Fruit fly (Drosophila melanogaster): ENCODE data around the gene Naglu.

The Naglu gene

DNA sequence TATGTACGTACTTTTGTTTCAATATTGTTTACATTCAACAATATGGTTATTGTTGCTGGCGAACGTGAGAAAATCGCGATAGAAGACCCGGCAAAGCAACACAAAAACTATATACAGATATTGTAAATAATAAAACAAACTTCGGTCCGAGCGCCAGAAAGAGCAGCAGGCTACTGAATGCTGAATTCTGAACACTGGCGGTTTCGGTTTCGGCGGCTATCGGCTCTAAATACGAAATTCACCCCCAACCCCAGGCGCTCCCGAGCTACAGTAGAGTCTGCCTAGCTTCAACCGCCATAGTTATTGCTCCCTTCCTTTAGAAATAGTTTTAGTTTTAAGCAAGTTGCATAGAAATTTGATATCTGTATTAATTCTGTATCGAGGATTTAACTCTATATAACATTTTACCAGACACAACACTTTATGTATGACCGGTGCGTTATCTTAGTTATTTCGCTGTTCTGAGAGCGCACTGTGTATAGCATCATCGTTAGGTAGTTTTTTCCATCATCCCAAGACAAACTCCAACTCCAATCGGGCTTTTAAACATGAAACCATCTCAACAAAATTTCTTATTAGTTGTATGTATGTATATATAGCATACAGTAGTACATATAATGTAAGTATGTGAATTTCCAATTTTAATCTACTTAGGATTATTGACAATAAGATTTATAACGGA, 49.3 kb downstream of the Naglu start, which contains the start of gene CG7627 (continued):
- TF ChIP-seq sna (GFP tag; IDR thresholded peaks at IDR 0.05; ENCODE audit: partially characterized antibody) (no peak), CG11093 (GFP tag; IDR thresholded peaks at IDR 0.05) (peak; percentile 63; the same call in 1 of the 3 replicates), zf30C (GFP tag; optimal IDR thresholded peaks at IDR 0.05) (no peak), Drgx (GFP tag; IDR thresholded peaks at IDR 0.05) (peak; percentile 76), chn (GFP tag; optimal IDR thresholded peaks at IDR 0.05) (peak; percentile 56), CG4424 (GFP tag; optimal IDR thresholded peaks at IDR 0.05) (peak; percentile 82), ara (GFP tag; IDR thresholded peaks at IDR 0.05) (peak; percentile 71), pfk (GFP tag; optimal IDR thresholded peaks at IDR 0.05) (no peak), MBD-R2 (GFP tag; IDR thresholded peaks at IDR 0.05) (no peak; the same call in 1 of the 2 replicates), CG2116 (GFP tag; optimal IDR thresholded peaks at IDR 0.05) (peak; percentile 17), CG11456 (GFP tag; IDR thresholded peaks at IDR 0.05) (peak; percentile 88), Kr (GFP tag; optimal IDR thresholded peaks at IDR 0.05) (no peak), Gug (GFP tag; IDR thresholded peaks at IDR 0.05) (peak; percentile 86), dpn (GFP tag; optimal IDR thresholded peaks at IDR 0.05) (peak; percentile 67 to 77), pros (GFP tag; optimal IDR thresholded peaks at IDR 0.05) (no peak), CG11695 (GFP tag; IDR thresholded peaks at IDR 0.05) (peak; percentile 72; the same call in 2 of the 3 replicates), CG1647 (GFP tag; optimal IDR thresholded peaks at IDR 0.05) (peak; percentile 46), Doc3 (GFP tag; IDR thresholded peaks at IDR 0.05; ENCODE audit: partially characterized antibody) (no peak), CG7745 (tag; optimal IDR thresholded peaks at IDR 0.05) (no peak), trh (GFP tag; optimal IDR thresholded peaks at IDR 0.05) (peak; percentile 34), CG14965 (GFP tag; optimal IDR thresholded peaks at IDR 0.05; ENCODE audit: borderline replicate concordance) (no peak), CG12659 (GFP tag; optimal IDR thresholded peaks at IDR 0.05) (peak; percentile 73), NK7.1 (GFP tag; optimal IDR thresholded peaks at IDR 0.05) (peak; percentile 63), CG3726 (GFP tag; IDR thresholded peaks at IDR 0.05) (0 out of 3 replicates have a peak, but pooled peaks have one; percentile 51), CG12391 (tag; optimal IDR thresholded peaks at IDR 0.05) (peak; percentile 77), Rfx (GFP tag; IDR thresholded peaks at IDR 0.05) (peak; percentile 87), CG9797 (GFP tag; optimal IDR thresholded peaks at IDR 0.05) (no peak), D (optimal IDR thresholded peaks at IDR 0.05) (no peak), D (GFP tag; optimal IDR thresholded peaks at IDR 0.05) (peak; percentile 51), CG30403 (GFP tag; optimal IDR thresholded peaks at IDR 0.05) (peak; percentile 83), Opbp (GFP tag; IDR thresholded peaks at IDR 0.05; ENCODE audit: partially characterized antibody) (no peak), Usf (GFP tag; optimal IDR thresholded peaks at IDR 0.05) (peak; percentile 51), ftz-f1 (GFP tag; optimal IDR thresholded peaks at IDR 0.05) (no peak), hb (GFP tag; IDR thresholded peaks at IDR 0.05; ENCODE audit: partially characterized antibody) (no peak), Hey (tag; optimal IDR thresholded peaks at IDR 0.05) (no peak), cad (GFP tag; optimal IDR thresholded peaks at IDR 0.05) (no peak), trem (tag; optimal IDR thresholded peaks at IDR 0.05) (peak; percentile 25), bbx (GFP tag; IDR thresholded peaks at IDR 0.05; ENCODE audit: partially characterized antibody) (peak; percentile 48; the same call in 1 of the 2 replicates), dan (GFP tag; IDR thresholded peaks at IDR 0.05) (no peak), Pdp1 (GFP tag; optimal IDR thresholded peaks at IDR 0.05) (peak; percentile 35 to 70), bab2 (GFP tag; optimal IDR thresholded peaks at IDR 0.05) (peak; percentile 74), Ada2b (GFP tag; IDR thresholded peaks at IDR 0.05) (peak; percentile 83), Dek (tag; optimal IDR thresholded peaks at IDR 0.05) (peak; percentile 65), CG5245 (GFP tag; optimal IDR thresholded peaks at IDR 0.05) (peak; percentile 61), Bgb (GFP tag; IDR thresholded peaks at IDR 0.05; ENCODE audit: partially characterized antibody) (peak; percentile 38; the same call in 1 of the 2 replicates), CG15696 (tag; optimal IDR thresholded peaks at IDR 0.05) (peak; percentile 65), CG10267 (tag; optimal IDR thresholded peaks at IDR 0.05) (peak; percentile 65), exex (tag; optimal IDR thresholded peaks at IDR 0.05) (peak; percentile 77), z (GFP tag; IDR thresholded peaks at IDR 0.05) (no peak)

Data from whole organism, embryonic.